Fruit fly (Drosophila melanogaster) whole organism, embryonic: ENCODE measurements around the gene stops.
A peak's percentile ranks its signal among the peaks of the same experiment; 100 is the strongest.

ENCODE experiments used
- Atf3 ChIP-seq: fragments of 200-800 bp; sonication (Bioruptor generic); optimal IDR thresholded peaks from 3 replicates; lab custom pipeline; 2016; ENCODE audit warnings: missing biosample characterization, missing genetic modification characterization
- Awh ChIP-seq: fragments of 200-800 bp; sonication (Bioruptor generic); IDR thresholded peaks from 2 replicates; pipeline ENCODE4, ENCODE4 v1.3.6; 2022; ENCODE audit warnings: missing biosample characterization, missing genetic modification characterization
- CG11247 ChIP-seq: fragments of 200-800 bp; sonication (Bioruptor generic); IDR thresholded peaks from 2 replicates; pipeline ENCODE4 v1.3.6; 2022; ENCODE audit warnings: missing biosample characterization, missing genetic modification characterization
- CG15011 ChIP-seq: fragments of 200-800 bp; sonication (Bioruptor generic); optimal IDR thresholded peaks from 3 replicates; lab custom pipeline; 2018; ENCODE audit warnings: missing biosample characterization, mild to moderate bottlenecking, missing genetic modification characterization
- CG15514 ChIP-seq: fragments of 200-800 bp; sonication (Bioruptor generic); optimal IDR thresholded peaks from 3 replicates; lab custom pipeline; 2017; ENCODE audit warnings: missing biosample characterization, missing genetic modification characterization, mild to moderate bottlenecking, moderate library complexity, missing genetic modification reagents
- CG17568 ChIP-seq: fragments of 200-800 bp; sonication (Bioruptor generic); optimal IDR thresholded peaks from 2 replicates; lab custom pipeline; 2018; ENCODE audit warnings: missing biosample characterization, mild to moderate bottlenecking, missing genetic modification characterization, moderate library complexity
- CG2129 ChIP-seq: fragments of 200-800 bp; sonication (Bioruptor generic); IDR thresholded peaks from 2 replicates; pipeline ENCODE4 v1.3.6; 2022; ENCODE audit warnings: missing biosample characterization, missing genetic modification characterization; ENCODE audit not compliant: partially characterized antibody
- CG2678 ChIP-seq: fragments of 200-800 bp; sonication (Bioruptor generic); optimal IDR thresholded peaks from 3 replicates; lab custom pipeline; 2019; ENCODE audit warnings: missing biosample characterization, mild to moderate bottlenecking, missing genetic modification characterization, moderate library complexity
- CG31388 ChIP-seq: fragments of 200-800 bp; sonication (Bioruptor generic); optimal IDR thresholded peaks from 2 replicates; lab custom pipeline; 2016; ENCODE audit warnings: missing biosample characterization, missing genetic modification characterization
- CG33213 ChIP-seq: fragments of 200-800 bp; sonication (Bioruptor generic); optimal IDR thresholded peaks from 3 replicates; lab custom pipeline; 2016; ENCODE audit warnings: missing biosample characterization, missing genetic modification characterization
- CG3407 ChIP-seq: fragments of 200-800 bp; sonication (Bioruptor generic); optimal IDR thresholded peaks from 2 replicates; lab custom pipeline; 2018; ENCODE audit warnings: missing biosample characterization, mild to moderate bottlenecking, missing genetic modification characterization
- CG6175 ChIP-seq: fragments of 200-800 bp; sonication (Bioruptor generic); IDR thresholded peaks from 3 replicates; pipeline ENCODE4 v1.3.6; 2022; ENCODE audit warnings: missing biosample characterization, missing genetic modification characterization
- CG6654 ChIP-seq: fragments of 200-800 bp; sonication (Bioruptor generic); optimal IDR thresholded peaks from 2 replicates; lab custom pipeline; 2017; ENCODE audit warnings: missing biosample characterization, mild to moderate bottlenecking, missing genetic modification characterization
- CG6813 ChIP-seq: fragments of 200-800 bp; sonication (Bioruptor generic); optimal IDR thresholded peaks from 2 replicates; lab custom pipeline; 2017; ENCODE audit warnings: missing biosample characterization, missing genetic modification characterization, mild to moderate bottlenecking, moderate library complexity, missing genetic modification reagents
- CG9876 ChIP-seq: fragments of 200-800 bp; sonication (Bioruptor generic); optimal IDR thresholded peaks from 2 replicates; lab custom pipeline; 2016; ENCODE audit warnings: missing biosample characterization, missing genetic modification characterization
- Chrac-16 ChIP-seq: fragments of 200-800 bp; sonication (Bioruptor generic); optimal IDR thresholded peaks from 3 replicates; lab custom pipeline; 2016; ENCODE audit warnings: missing biosample characterization, missing genetic modification characterization
- Deaf1 ChIP-seq: fragments of 200-800 bp; optimal IDR thresholded peaks from 3 replicates; lab custom pipeline; 2019; ENCODE audit warnings: missing biosample characterization, mild to moderate bottlenecking, missing genetic modification characterization, moderate library complexity
- Dek ChIP-seq: fragments of 200-800 bp; sonication (Bioruptor generic); optimal IDR thresholded peaks from 3 replicates; lab custom pipeline; 2019; ENCODE audit warnings: missing biosample characterization, mild to moderate bottlenecking, missing genetic modification characterization, moderate library complexity
- Fer2 ChIP-seq: fragments of 200-800 bp; sonication (Bioruptor generic); optimal IDR thresholded peaks from 2 replicates; lab custom pipeline; 2018; ENCODE audit warnings: missing biosample characterization, mild to moderate bottlenecking, missing genetic modification characterization, moderate library complexity
- Hmr ChIP-seq: fragments of 200-800 bp; sonication (Bioruptor generic); optimal IDR thresholded peaks from 3 replicates; lab custom pipeline; 2017; ENCODE audit warnings: mild to moderate bottlenecking, missing biosample characterization, missing genetic modification reagents, missing genetic modification characterization
- Mes4 ChIP-seq: fragments of 200-800 bp; sonication (Bioruptor generic); optimal IDR thresholded peaks from 2 replicates; lab custom pipeline; 2016; ENCODE audit warnings: missing biosample characterization, missing genetic modification characterization
- Myb ChIP-seq: fragments of 200-800 bp; sonication (Bioruptor generic); optimal IDR thresholded peaks from 2 replicates; lab custom pipeline; 2016; ENCODE audit warnings: missing biosample characterization, missing genetic modification characterization
- NC2β ChIP-seq: fragments of 200-800 bp; sonication (Bioruptor generic); optimal IDR thresholded peaks from 2 replicates; lab custom pipeline; 2016; ENCODE audit warnings: missing biosample characterization, missing genetic modification characterization
- Rfx ChIP-seq: fragments of 200-800 bp; sonication (Bioruptor generic); IDR thresholded peaks from 2 replicates; pipeline ENCODE4 v1.3.6; 2022; ENCODE audit warnings: missing biosample characterization, missing genetic modification characterization
- Scr ChIP-seq: fragments of 200-800 bp; sonication (Bioruptor generic); IDR thresholded peaks from 2 replicates; pipeline ENCODE4 v1.3.6; 2022; ENCODE audit warnings: missing biosample characterization, missing genetic modification characterization; ENCODE audit not compliant: partially characterized antibody
- Side ChIP-seq: fragments of 200-800 bp; sonication (Bioruptor generic); optimal IDR thresholded peaks from 2 replicates; lab custom pipeline; 2016; ENCODE audit warnings: missing biosample characterization, missing genetic modification characterization
- Tbp ChIP-seq: fragments of >200 bp; optimal IDR thresholded peaks from 2 replicates; lab custom pipeline; 2018; ENCODE audit warnings: missing biosample characterization, missing genetic modification characterization
- ap ChIP-seq: fragments of 200-800 bp; sonication (Bioruptor generic); IDR thresholded peaks from 2 replicates; pipeline ENCODE4 v1.3.6; 2022; ENCODE audit warnings: missing biosample characterization, missing genetic modification characterization
- bcd ChIP-seq: fragments of 200-800 bp; sonication (Bioruptor generic); optimal IDR thresholded peaks from 2 replicates; lab custom pipeline; 2017; ENCODE audit warnings: missing biosample characterization, mild to moderate bottlenecking, missing genetic modification characterization
- br ChIP-seq: fragments of >200 bp; optimal IDR thresholded peaks from 2 replicates; lab custom pipeline; 2017
- chm ChIP-seq: fragments of 200-800 bp; sonication (Bioruptor generic); IDR thresholded peaks from 2 replicates; pipeline ENCODE4 v1.3.6; 2022; ENCODE audit warnings: missing biosample characterization, missing genetic modification characterization
- chn ChIP-seq: fragments of 200-800 bp; sonication (Bioruptor generic); optimal IDR thresholded peaks from 2 replicates; lab custom pipeline; 2016; ENCODE audit warnings: missing biosample characterization, missing genetic modification characterization
- da ChIP-seq: fragments of 200-800 bp; sonication (Bioruptor generic); optimal IDR thresholded peaks from 2 replicates; lab custom pipeline; 2016; ENCODE audit warnings: missing biosample characterization, missing genetic modification characterization
- dmrt11E ChIP-seq: fragments of 200-800 bp; sonication (Bioruptor generic); optimal IDR thresholded peaks from 3 replicates; lab custom pipeline; 2018; ENCODE audit warnings: missing biosample characterization, mild to moderate bottlenecking, missing genetic modification characterization, moderate library complexity
- fd3F ChIP-seq: fragments of 200-800 bp; sonication (Bioruptor generic); optimal IDR thresholded peaks from 2 replicates; lab custom pipeline; 2018; ENCODE audit warnings: missing biosample characterization, mild to moderate bottlenecking, missing genetic modification characterization, moderate library complexity
- gcm2 ChIP-seq: fragments of 200-800 bp; sonication (Bioruptor generic); optimal IDR thresholded peaks from 2 replicates; lab custom pipeline; 2016; ENCODE audit warnings: missing biosample characterization, missing genetic modification characterization
- gfzf ChIP-seq: fragments of 200-800 bp; sonication (Bioruptor generic); optimal IDR thresholded peaks from 2 replicates; lab custom pipeline; 2016; ENCODE audit warnings: missing biosample characterization, mild to moderate bottlenecking, missing genetic modification characterization, moderate library complexity
- hb ChIP-seq: fragments of 200-800 bp; sonication (Bioruptor generic); IDR thresholded peaks from 3 replicates; pipeline ENCODE4 v1.3.6; 2022; ENCODE audit warnings: missing biosample characterization, missing genetic modification characterization; ENCODE audit not compliant: partially characterized antibody
- mirr ChIP-seq: fragments of 200-800 bp; sonication (Bioruptor generic); optimal IDR thresholded peaks from 3 replicates; lab custom pipeline; 2018; ENCODE audit warnings: missing biosample characterization, mild to moderate bottlenecking, missing genetic modification characterization
- org-1 ChIP-seq: fragments of 200-800 bp; sonication (Bioruptor generic); optimal IDR thresholded peaks from 2 replicates; lab custom pipeline; 2017; ENCODE audit warnings: missing biosample characterization, missing genetic modification characterization
- peb ChIP-seq: fragments of 200-800 bp; sonication (Bioruptor generic); IDR thresholded peaks from 2 replicates; pipeline ENCODE4 v1.3.6; 2022; ENCODE audit warnings: missing biosample characterization, missing genetic modification characterization
- pita ChIP-seq: fragments of 200-800 bp; sonication (Bioruptor generic); optimal IDR thresholded peaks from 2 replicates; lab custom pipeline; 2017; ENCODE audit warnings: missing biosample characterization, mild to moderate bottlenecking, missing genetic modification characterization
- run ChIP-seq: fragments of 200-800 bp; sonication (Bioruptor generic); optimal IDR thresholded peaks from 3 replicates; lab custom pipeline; 2018; ENCODE audit warnings: missing biosample characterization, mild to moderate bottlenecking, missing genetic modification characterization
- schlank ChIP-seq: fragments of 200-800 bp; sonication (Bioruptor generic); optimal IDR thresholded peaks from 2 replicates; lab custom pipeline; 2018; ENCODE audit warnings: missing biosample characterization, mild to moderate bottlenecking, missing genetic modification characterization
- slp2 ChIP-seq: fragments of 200-800 bp; sonication (Bioruptor generic); optimal IDR thresholded peaks from 2 replicates; lab custom pipeline; 2016; ENCODE audit warnings: missing biosample characterization, missing genetic modification characterization
- stwl ChIP-seq: fragments of 200-800 bp; sonication (Bioruptor generic); optimal IDR thresholded peaks from 3 replicates; lab custom pipeline; 2018; ENCODE audit warnings: missing biosample characterization, mild to moderate bottlenecking, missing genetic modification characterization, moderate library complexity
- tll ChIP-seq, 2 experiments: fragments of 200-800 bp in 1 of 2; fragments of >200 bp in 1 of 2; sonication (Bioruptor generic) in 1 of 2; optimal IDR thresholded peaks; 2 replicates each; lab custom pipeline; 2017 to 2019; ENCODE audit warnings: missing biosample characterization in 2 of 2, missing genetic modification characterization in 2 of 2, mild to moderate bottlenecking in 1 of 2, moderate library complexity in 1 of 2
- trh ChIP-seq: fragments of 200-800 bp; sonication (Bioruptor generic); optimal IDR thresholded peaks from 2 replicates; lab custom pipeline; 2016; ENCODE audit warnings: missing biosample characterization, missing genetic modification characterization
- tx ChIP-seq: fragments of 200-800 bp; sonication (Bioruptor generic); optimal IDR thresholded peaks from 2 replicates; lab custom pipeline; 2016; ENCODE audit warnings: missing biosample characterization, missing genetic modification characterization
- unc-4 ChIP-seq: fragments of 200-800 bp; sonication (Bioruptor generic); IDR thresholded peaks from 2 replicates; pipeline ENCODE4 v1.3.6; 2022; ENCODE audit warnings: missing biosample characterization, missing genetic modification characterization; ENCODE audit not compliant: partially characterized antibody
- wdn ChIP-seq: fragments of 200-800 bp; sonication (Bioruptor generic); IDR thresholded peaks from 2 replicates; pipeline ENCODE4 v1.3.6; 2022; ENCODE audit warnings: missing biosample characterization, missing genetic modification characterization
- z ChIP-seq: fragments of 200-800 bp; sonication (Bioruptor generic); IDR thresholded peaks from 3 replicates; pipeline ENCODE4 v1.3.6; 2022; ENCODE audit warnings: missing biosample characterization, missing genetic modification characterization

The stops gene

dm6 chr3R:31215830-31216229 is 46.9 kb upstream of the stops start, which contains the start of gene CG15561 (continued):
- TF ChIP-seq CG6813 (GFP tag; lab: Kevin White, UChicago) = no peak
- TF ChIP-seq slp2 (GFP tag; lab: Kevin White, UChicago) = peak; percentile 15
- peak; percentile 67 for TF ChIP-seq Hmr (GFP tag; lab: Kevin White, UChicago)
- TF ChIP-seq trh (GFP tag; lab: Kevin White, UChicago) = no peak
- no peak for TF ChIP-seq wdn
- TF ChIP-seq Dek (tag; lab: Kevin White, UChicago) = no peak
- no peak for TF ChIP-seq tll (GFP tag; optimal IDR thresholded peaks at IDR 0.05; lab: Kevin White, UChicago)
- no peak for TF ChIP-seq br
- peak; percentile 81 for TF ChIP-seq CG15514 (GFP tag; lab: Kevin White, UChicago)
- TF ChIP-seq CG9876 (GFP tag; lab: Kevin White, UChicago) = peak; percentile 27
- TF ChIP-seq fd3F (GFP tag; lab: Kevin White, UChicago) = peak; percentile 5
- TF ChIP-seq NC2β = peak; percentile 44
- no peak for TF ChIP-seq Awh (GFP tag; lab: Robert Waterston, UW)
- peak; percentile 56 for TF ChIP-seq Myb (GFP tag; lab: Kevin White, UChicago)
- TF ChIP-seq gfzf (GFP tag; lab: Kevin White, UChicago) = peak; percentile 42
- TF ChIP-seq Tbp = no peak
- TF ChIP-seq da (GFP tag; lab: Kevin White, UChicago) = no peak
- TF ChIP-seq CG6175 (GFP tag; lab: Robert Waterston, UW) = no peak
- no peak for TF ChIP-seq CG15011 (GFP tag; lab: Kevin White, UChicago)
- no peak for TF ChIP-seq Atf3 (GFP tag; lab: Kevin White, UChicago)
- TF ChIP-seq CG33213 = peak; percentile 75
- no peak for TF ChIP-seq Scr (GFP tag; lab: Robert Waterston, UW)
- TF ChIP-seq dmrt11E (tag; lab: Kevin White, UChicago) = peak; percentile 19
- no peak for TF ChIP-seq chm
- no peak for TF ChIP-seq CG11247 (GFP tag; lab: Robert Waterston, UW)
- peak; percentile 47 for TF ChIP-seq Mes4 (GFP tag; lab: Kevin White, UChicago)
- TF ChIP-seq chn (GFP tag; lab: Kevin White, UChicago) = peak; percentile 34
- no peak for TF ChIP-seq hb (GFP tag; lab: Robert Waterston, UW)
- no peak for TF ChIP-seq Chrac-16 (GFP tag; lab: Kevin White, UChicago)
- peak; percentile 64 for TF ChIP-seq mirr
- no peak for TF ChIP-seq CG17568
- TF ChIP-seq CG31388 (GFP tag; lab: Kevin White, UChicago) = no peak
- no peak for TF ChIP-seq Rfx (GFP tag; lab: Robert Waterston, UW)
- no peak for TF ChIP-seq peb
- no peak for TF ChIP-seq Fer2 (tag; lab: Kevin White, UChicago)
- TF ChIP-seq Deaf1 (tag; lab: Kevin White, UChicago) = no peak
- no peak for TF ChIP-seq run
- TF ChIP-seq pita = no peak
- peak; percentile 7 for TF ChIP-seq org-1
- TF ChIP-seq CG6654 (GFP tag; lab: Kevin White, UChicago) = no peak
- TF ChIP-seq bcd = peak; percentile 50
- no peak for TF ChIP-seq z
- TF ChIP-seq stwl (tag; lab: Kevin White, UChicago) = peak; percentile 81
- TF ChIP-seq tx (GFP tag; lab: Kevin White, UChicago) = peak; percentile 20
- no peak for TF ChIP-seq unc-4 (GFP tag; lab: Robert Waterston, UW)
- TF ChIP-seq Side (GFP tag; lab: Kevin White, UChicago) = peak; percentile 59
- no peak for TF ChIP-seq CG2678 (tag; lab: Kevin White, UChicago)
- TF ChIP-seq gcm2 (GFP tag; lab: Kevin White, UChicago) = no peak
- TF ChIP-seq CG2129 (GFP tag; lab: Robert Waterston, UW) = no peak
- no peak for TF ChIP-seq schlank (tag; lab: Kevin White, UChicago)
- peak; percentile 49 for TF ChIP-seq CG3407 (GFP tag; lab: Kevin White, UChicago)
- no peak for TF ChIP-seq ap
